Worm (Caenorhabditis elegans): ENCODE results near the gene T24C4.2.
A peak's percentile ranks its signal among the peaks of the same experiment; 100 is the strongest.

Gene T24C4.2

ce11 chrIII:887874-888299 lies 18.1 kb upstream of the T24C4.2 start (continued):
- TF ChIP-seq elt-3 (tag; optimal IDR thresholded peaks at IDR 0.05): no peak
- peak; percentile 68 for TF ChIP-seq sem-4 (tag; optimal IDR thresholded peaks at IDR 0.05)
- TF ChIP-seq aly-2 (tag; optimal IDR thresholded peaks at IDR 0.05): no peak
- TF ChIP-seq nhr-12 (tag; optimal IDR thresholded peaks at IDR 0.05): no peak

ce11 chrIII:886726-887125 lies 17.0 kb upstream of the T24C4.2 start, which contains the start of gene zer-1:
TSS of gene zer-1 (minus strand) at chrIII:886793.
- TF ChIP-seq skn-1 (tag; optimal IDR thresholded peaks at IDR 0.05) (no peak), lin-11 (tag; optimal IDR thresholded peaks at IDR 0.05) (no peak), unc-39 (tag; optimal IDR thresholded peaks at IDR 0.05) (no peak), elt-3 (tag; optimal IDR thresholded peaks at IDR 0.05) (no peak), gmeb-1 (tag; optimal IDR thresholded peaks at IDR 0.05) (no peak), dmd-4 (tag; optimal IDR thresholded peaks at IDR 0.05) (no peak), blmp-1 (tag; optimal IDR thresholded peaks at IDR 0.05; ENCODE audit: insufficient read depth) (peak; percentile 67), crh-2 (tag; optimal IDR thresholded peaks at IDR 0.05) (peak; percentile 8), F13H6.1 (tag; optimal IDR thresholded peaks at IDR 0.05) (no peak), nhr-12 (tag; optimal IDR thresholded peaks at IDR 0.05) (no peak)

ce11 chrIII:883595-883994 lies 13.8 kb upstream of the T24C4.2 start:
- TF ChIP-seq zag-1 (tag; optimal IDR thresholded peaks at IDR 0.05) (no peak), ztf-11 (tag; optimal IDR thresholded peaks at IDR 0.05) (no peak), blmp-1 (tag; optimal IDR thresholded peaks at IDR 0.05; ENCODE audit: insufficient read depth) (no peak), nhr-25 (tag; optimal IDR thresholded peaks at IDR 0.05) (no peak), ceh-82 (tag; optimal IDR thresholded peaks at IDR 0.05) (no peak), mab-5 (tag; optimal IDR thresholded peaks at IDR 0.05) (no peak), crh-2 (tag; optimal IDR thresholded peaks at IDR 0.05) (no peak), sma-3 (GFP tag; optimal IDR thresholded peaks at IDR 0.05) (no peak), egl-27 (tag; optimal IDR thresholded peaks at IDR 0.05) (no peak), snpc-4 (tag; optimal IDR thresholded peaks at IDR 0.05) (no peak)

ce11 chrIII:881460-881859 lies 11.7 kb upstream of the T24C4.2 start:
- TF ChIP-seq sma-3 (GFP tag; optimal IDR thresholded peaks at IDR 0.05) (no peak), alr-1 (tag; optimal IDR thresholded peaks at IDR 0.05) (no peak), ztf-4 (tag; optimal IDR thresholded peaks at IDR 0.05) (no peak), blmp-1 (tag; optimal IDR thresholded peaks at IDR 0.05; ENCODE audit: insufficient read depth) (no peak), gmeb-1 (tag; optimal IDR thresholded peaks at IDR 0.05) (no peak), unc-39 (tag; optimal IDR thresholded peaks at IDR 0.05) (no peak), C34F6.9 (tag; optimal IDR thresholded peaks at IDR 0.05) (no peak), nhr-23 (tag; optimal IDR thresholded peaks at IDR 0.05) (no peak)

ce11 chrIII:880840-881239 lies 11.1 kb upstream of the T24C4.2 start:
- no peak for TF ChIP-seq ztf-11 (tag; optimal IDR thresholded peaks at IDR 0.05)
- TF ChIP-seq lin-11 (tag; optimal IDR thresholded peaks at IDR 0.05): no peak
- no peak for TF ChIP-seq zag-1 (tag; optimal IDR thresholded peaks at IDR 0.05)
- no peak for TF ChIP-seq nhr-77 (tag; optimal IDR thresholded peaks at IDR 0.05)
- TF ChIP-seq alr-1 (tag; optimal IDR thresholded peaks at IDR 0.05): no peak
- TF ChIP-seq C34F6.9 (tag; optimal IDR thresholded peaks at IDR 0.05): no peak
- TF ChIP-seq ztf-1 (GFP tag; conservative IDR thresholded peaks at IDR 0.05): no peak
- no peak for TF ChIP-seq gmeb-1 (tag; optimal IDR thresholded peaks at IDR 0.05)
- no peak for TF ChIP-seq aly-2 (tag; optimal IDR thresholded peaks at IDR 0.05)
- no peak for TF ChIP-seq nhr-11 (tag; optimal IDR thresholded peaks at IDR 0.05)
- TF ChIP-seq R02D3.7 (tag; optimal IDR thresholded peaks at IDR 0.05): no peak
- no peak for TF ChIP-seq egl-27 (tag; optimal IDR thresholded peaks at IDR 0.05)
- no peak for TF ChIP-seq sma-9 (GFP tag; optimal IDR thresholded peaks at IDR 0.05)
- no peak for TF ChIP-seq sma-9 (tag; optimal IDR thresholded peaks at IDR 0.05)
- no peak for TF ChIP-seq lsy-2 (tag; optimal IDR thresholded peaks at IDR 0.05)

ce11 chrIII:879634-880033 lies 9.9 kb upstream of the T24C4.2 start, which contains the start of the genes T24C4.5 and ucr-2.3:
TSS of gene T24C4.5 (minus strand) at chrIII:879734.
TSS of gene ucr-2.3 (plus strand) at chrIII:879860.
- no peak for TF ChIP-seq lin-39 (tag; optimal IDR thresholded peaks at IDR 0.05)
- no peak for TF ChIP-seq dmd-4 (tag; optimal IDR thresholded peaks at IDR 0.05)
- TF ChIP-seq nhr-6 (tag; optimal IDR thresholded peaks at IDR 0.05): no peak
- TF ChIP-seq elt-3 (tag; optimal IDR thresholded peaks at IDR 0.05): no peak
- no peak for TF ChIP-seq R02D3.7 (tag; optimal IDR thresholded peaks at IDR 0.05)
- no peak for TF ChIP-seq aly-2 (tag; optimal IDR thresholded peaks at IDR 0.05)
- TF ChIP-seq crh-2 (tag; optimal IDR thresholded peaks at IDR 0.05): no peak
- no peak for TF ChIP-seq snpc-4 (tag; optimal IDR thresholded peaks at IDR 0.05)
- no peak for TF ChIP-seq mab-5 (tag; optimal IDR thresholded peaks at IDR 0.05)
- TF ChIP-seq peb-1 (tag; optimal IDR thresholded peaks at IDR 0.05): no peak
- TF ChIP-seq skn-1 (tag; optimal IDR thresholded peaks at IDR 0.05): no peak
- TF ChIP-seq unc-39 (tag; optimal IDR thresholded peaks at IDR 0.05): no peak
- no peak for TF ChIP-seq sem-4 (tag; optimal IDR thresholded peaks at IDR 0.05)
- TF ChIP-seq gmeb-1 (tag; optimal IDR thresholded peaks at IDR 0.05): no peak
- TF ChIP-seq unc-62 (GFP tag; optimal IDR thresholded peaks at IDR 0.05): no peak
- TF ChIP-seq nhr-77 (tag; optimal IDR thresholded peaks at IDR 0.05): no peak
- no peak for TF ChIP-seq blmp-1 (tag; optimal IDR thresholded peaks at IDR 0.05; ENCODE audit: insufficient read depth)
- no peak for TF ChIP-seq nhr-129 (tag; optimal IDR thresholded peaks at IDR 0.05)
- no peak for TF ChIP-seq lin-11 (tag; optimal IDR thresholded peaks at IDR 0.05)
- no peak for TF ChIP-seq Y55F3AM.14 (GFP tag; optimal IDR thresholded peaks at IDR 0.05)

All from whole organism, L2 larva.